Worm (Caenorhabditis elegans) whole organism, mixed stage, embryonic: ENCODE measurements around the gene emc-5.

ENCODE experiments used
- blmp-1 ChIP-seq: fragments of 150-350 bp; optimal IDR thresholded peaks from 2 replicates; lab custom pipeline; 2014; ENCODE audit warnings: missing biosample characterization, missing genetic modification characterization
- ceh-39 ChIP-seq: fragments of 150-350 bp; optimal IDR thresholded peaks from 2 replicates; lab custom pipeline; 2014; ENCODE audit warnings: missing biosample characterization, missing genetic modification characterization
- elt-1 ChIP-seq: sonication (generic microtip); optimal IDR thresholded peaks from 2 replicates; lab custom pipeline; 2017; ENCODE audit warnings: missing genetic modification characterization, mild to moderate bottlenecking, missing compliant biosample characterization, antibody characterized with exemption, moderate library complexity, borderline replicate concordance; ENCODE audit not compliant: insufficient read depth
- elt-3 ChIP-seq: fragments of 150-350 bp; optimal IDR thresholded peaks from 2 replicates; lab custom pipeline; 2014; ENCODE audit warnings: missing biosample characterization, missing genetic modification characterization
- lin-13 ChIP-seq: fragments of 150-350 bp; optimal IDR thresholded peaks from 2 replicates; lab custom pipeline; 2014; ENCODE audit warnings: missing biosample characterization, missing genetic modification characterization
- mep-1 ChIP-seq: fragments of 150-350 bp; optimal IDR thresholded peaks from 2 replicates; lab custom pipeline; 2017; ENCODE audit warnings: missing biosample characterization, missing genetic modification reagents, missing genetic modification characterization, inconsistent platforms
- nhr-28 ChIP-seq: fragments of 150-350 bp; optimal IDR thresholded peaks from 2 replicates; lab custom pipeline; 2014; ENCODE audit warnings: missing biosample characterization, missing genetic modification characterization
- nhr-76 ChIP-seq: sonication (generic microtip); optimal IDR thresholded peaks from 2 replicates; lab custom pipeline; 2017; ENCODE audit warnings: missing biosample characterization, missing genetic modification characterization
- pha-4 ChIP-seq: fragments of 150-350 bp; optimal IDR thresholded peaks from 2 replicates; lab custom pipeline; 2018; ENCODE audit warnings: missing biosample characterization, missing genetic modification reagents, missing genetic modification characterization
- snpc-4 ChIP-seq: fragments of 150-350 bp; optimal IDR thresholded peaks from 2 replicates; lab custom pipeline; 2014; ENCODE audit warnings: missing biosample characterization, missing genetic modification characterization
- unc-39 ChIP-seq: fragments of 150-350 bp; optimal IDR thresholded peaks from 2 replicates; lab custom pipeline; 2014; ENCODE audit warnings: missing biosample characterization, missing genetic modification characterization
- unc-62 ChIP-seq: fragments of 150-350 bp; optimal IDR thresholded peaks from 2 replicates; lab custom pipeline; 2014; ENCODE audit warnings: missing biosample characterization, missing genetic modification reagents, missing genetic modification characterization
- ztf-11 ChIP-seq: fragments of 150-350 bp; optimal IDR thresholded peaks from 2 replicates; lab custom pipeline; 2014; ENCODE audit warnings: missing biosample characterization, missing genetic modification characterization

- TF ChIP-seq lin-13 (tag; lab: Kevin White, UChicago): no peak
- no peak for TF ChIP-seq unc-62 (GFP tag; lab: Kevin White, UChicago)
- no peak for TF ChIP-seq ceh-39 (tag; lab: Kevin White, UChicago)
- TF ChIP-seq blmp-1 (tag; lab: Kevin White, UChicago): no peak
- no peak for TF ChIP-seq nhr-28 (tag; lab: Kevin White, UChicago)
- no peak for TF ChIP-seq snpc-4 (tag; lab: Kevin White, UChicago)
- TF ChIP-seq pha-4: no peak
- TF ChIP-seq elt-3: no peak
- no peak for TF ChIP-seq ztf-11 (tag; lab: Kevin White, UChicago)
- TF ChIP-seq nhr-76 (tag; lab: Kevin White, UChicago): no peak
- TF ChIP-seq elt-1 (tag; lab: Kevin White, UChicago): no peak
- no peak for TF ChIP-seq unc-39 (tag; lab: Kevin White, UChicago)
- no peak for TF ChIP-seq mep-1 (tag; lab: Kevin White, UChicago)
Measured at ce11 chrII:11459883-11460282, 36.7 kb upstream of the emc-5 start.
